Worm (Caenorhabditis elegans) whole organism, late embryonic: ENCODE data around the gene C25H3.17.

Experiments used
- C08G9.2 ChIP-seq: sonication (generic microtip); optimal IDR thresholded peaks from 2 replicates; lab custom pipeline; 2016; ENCODE audit warnings: mild to moderate bottlenecking, missing genetic modification characterization, moderate library complexity, missing compliant biosample characterization
- C38D4.7 ChIP-seq: fragments of 200-800 bp; sonication (Bioruptor generic); optimal IDR thresholded peaks from 2 replicates; lab custom pipeline; 2018; ENCODE audit warnings: mild to moderate bottlenecking, missing genetic modification characterization, moderate library complexity, missing compliant biosample characterization
- F13H6.1 ChIP-seq: sonication (generic microtip); optimal IDR thresholded peaks from 2 replicates; lab custom pipeline; 2016; ENCODE audit warnings: missing genetic modification characterization, missing compliant biosample characterization
- K02D7.2 ChIP-seq: sonication (generic microtip); optimal IDR thresholded peaks from 2 replicates; lab custom pipeline; 2017; ENCODE audit warnings: mild to moderate bottlenecking, missing genetic modification characterization, missing compliant biosample characterization
- ahr-1 ChIP-seq: sonication (generic microtip); optimal IDR thresholded peaks from 2 replicates; lab custom pipeline; 2016; ENCODE audit warnings: missing genetic modification characterization, missing compliant biosample characterization
- ama-1 ChIP-seq: fragments of 150-350 bp; optimal IDR thresholded peaks from 2 replicates; lab custom pipeline; 2014
- ceh-14 ChIP-seq: sonication (generic microtip); optimal IDR thresholded peaks from 2 replicates; lab custom pipeline; 2016; ENCODE audit warnings: missing genotype, missing genetic modification characterization, missing compliant biosample characterization
- ceh-18 ChIP-seq: sonication (generic microtip); optimal IDR thresholded peaks from 2 replicates; lab custom pipeline; 2016; ENCODE audit warnings: missing genetic modification characterization, missing compliant biosample characterization
- ceh-2 ChIP-seq: sonication (generic microtip); optimal IDR thresholded peaks from 2 replicates; lab custom pipeline; 2016; ENCODE audit warnings: missing genotype, missing genetic modification characterization, missing compliant biosample characterization
- ceh-22 ChIP-seq: sonication (generic microtip); optimal IDR thresholded peaks from 2 replicates; lab custom pipeline; 2017; ENCODE audit warnings: missing biosample characterization, missing genetic modification characterization
- ceh-30 ChIP-seq: fragments of 150-350 bp; optimal IDR thresholded peaks from 2 replicates; lab custom pipeline; 2014; ENCODE audit warnings: missing biosample characterization, missing genetic modification characterization
- ceh-31 ChIP-seq: sonication (generic microtip); optimal IDR thresholded peaks from 2 replicates; lab custom pipeline; 2016; ENCODE audit warnings: missing genetic modification characterization, missing compliant biosample characterization
- ceh-34 ChIP-seq: sonication (generic microtip); optimal IDR thresholded peaks from 2 replicates; lab custom pipeline; 2016; ENCODE audit warnings: mild to moderate bottlenecking, missing genetic modification characterization, missing compliant biosample characterization
- ceh-48 ChIP-seq: sonication (generic microtip); optimal IDR thresholded peaks from 2 replicates; lab custom pipeline; 2016; ENCODE audit warnings: missing genetic modification characterization, inconsistent platforms, missing compliant biosample characterization
- che-1 ChIP-seq: sonication (generic microtip); optimal IDR thresholded peaks from 2 replicates; lab custom pipeline; 2016; ENCODE audit warnings: mild to moderate bottlenecking, missing genetic modification characterization, missing compliant biosample characterization
- dve-1 ChIP-seq: sonication (generic microtip); optimal IDR thresholded peaks from 2 replicates; lab custom pipeline; 2017; ENCODE audit warnings: antibody characterized with exemption, mild to moderate bottlenecking, missing genetic modification characterization, missing compliant biosample characterization
- elt-2 ChIP-seq: sonication (generic microtip); optimal IDR thresholded peaks from 2 replicates; lab custom pipeline; 2016; ENCODE audit warnings: missing genetic modification reagents, missing genetic modification characterization, missing compliant biosample characterization
- elt-4 ChIP-seq: sonication (generic microtip); optimal IDR thresholded peaks from 2 replicates; lab custom pipeline; 2016; ENCODE audit warnings: missing genetic modification characterization, missing compliant biosample characterization
- fax-1 ChIP-seq: sonication (generic microtip); optimal IDR thresholded peaks from 2 replicates; lab custom pipeline; 2016; ENCODE audit warnings: missing genotype, missing genetic modification characterization, missing compliant biosample characterization
- gmeb-2 ChIP-seq: sonication (generic microtip); optimal IDR thresholded peaks from 2 replicates; lab custom pipeline; 2016; ENCODE audit warnings: missing genetic modification characterization, inconsistent platforms, missing compliant biosample characterization
- hlh-13 ChIP-seq: fragments of 200-800 bp; sonication (Bioruptor generic); optimal IDR thresholded peaks from 2 replicates; lab custom pipeline; 2018; ENCODE audit warnings: mild to moderate bottlenecking, missing genetic modification characterization, missing compliant biosample characterization
- hlh-30 ChIP-seq: sonication (generic microtip); optimal IDR thresholded peaks from 2 replicates; lab custom pipeline; 2017; ENCODE audit warnings: antibody characterized with exemption, missing genetic modification characterization, missing compliant biosample characterization; ENCODE audit not compliant: insufficient read depth
- hlh-8 ChIP-seq: sonication (generic microtip); optimal IDR thresholded peaks from 2 replicates; lab custom pipeline; 2016; ENCODE audit warnings: missing genotype, missing genetic modification characterization, missing compliant biosample characterization
- lim-6 ChIP-seq: sonication (generic microtip); optimal IDR thresholded peaks from 2 replicates; lab custom pipeline; 2016; ENCODE audit warnings: missing genetic modification characterization, missing compliant biosample characterization
- madf-2 ChIP-seq: sonication (generic microtip); optimal IDR thresholded peaks from 2 replicates; lab custom pipeline; 2017; ENCODE audit warnings: missing genetic modification characterization, missing compliant biosample characterization
- mec-3 ChIP-seq: sonication (generic microtip); optimal IDR thresholded peaks from 2 replicates; lab custom pipeline; 2016; ENCODE audit warnings: borderline replicate concordance, missing genetic modification characterization, missing compliant biosample characterization
- nfya-1 ChIP-seq: sonication (generic microtip); optimal IDR thresholded peaks from 2 replicates; lab custom pipeline; 2017; ENCODE audit warnings: missing genetic modification characterization, mild to moderate bottlenecking, missing compliant biosample characterization, antibody characterized with exemption, moderate library complexity
- nhr-232 ChIP-seq: sonication (generic microtip); optimal IDR thresholded peaks from 2 replicates; lab custom pipeline; 2016; ENCODE audit warnings: missing genetic modification characterization, missing compliant biosample characterization
- pag-3 ChIP-seq: sonication (generic microtip); optimal IDR thresholded peaks from 2 replicates; lab custom pipeline; 2016; ENCODE audit warnings: missing compliant biosample characterization, missing genetic modification characterization, borderline replicate concordance
- pat-9 ChIP-seq: fragments of 200-800 bp; sonication (Bioruptor generic); optimal IDR thresholded peaks from 2 replicates; lab custom pipeline; 2018; ENCODE audit warnings: mild to moderate bottlenecking, missing genetic modification characterization, moderate library complexity, missing compliant biosample characterization
- pqm-1 ChIP-seq: sonication (generic microtip); optimal IDR thresholded peaks from 2 replicates; lab custom pipeline; 2016; ENCODE audit warnings: missing genetic modification characterization, missing compliant biosample characterization
- pros-1 ChIP-seq: fragments of 150-350 bp; optimal IDR thresholded peaks from 2 replicates; lab custom pipeline; 2014; ENCODE audit warnings: missing biosample characterization, missing genetic modification reagents, missing genetic modification characterization
- ref-2 ChIP-seq: sonication (generic microtip); optimal IDR thresholded peaks from 2 replicates; lab custom pipeline; 2016; ENCODE audit warnings: missing genetic modification characterization, missing compliant biosample characterization
- rnt-1 ChIP-seq: sonication (generic microtip); optimal IDR thresholded peaks from 2 replicates; lab custom pipeline; 2016; ENCODE audit warnings: missing genetic modification characterization, missing compliant biosample characterization
- sox-2 ChIP-seq: fragments of 200-800 bp; sonication (Bioruptor generic); IDR thresholded peaks from 2 replicates; pipeline ENCODE4 v1.3.6; 2022; ENCODE audit warnings: missing genetic modification reagents, missing genetic modification characterization, missing compliant biosample characterization
- tbx-2 ChIP-seq: sonication (generic microtip); optimal IDR thresholded peaks from 2 replicates; lab custom pipeline; 2016; ENCODE audit warnings: missing genetic modification characterization, missing compliant biosample characterization
- tbx-7 ChIP-seq: sonication (generic microtip); optimal IDR thresholded peaks from 2 replicates; lab custom pipeline; 2016; ENCODE audit warnings: missing genotype, missing genetic modification characterization, missing compliant biosample characterization
- ttx-3 ChIP-seq: sonication (generic microtip); optimal IDR thresholded peaks from 2 replicates; lab custom pipeline; 2016; ENCODE audit warnings: missing genetic modification reagents, missing genetic modification characterization, missing compliant biosample characterization
- unc-42 ChIP-seq: sonication (generic microtip); optimal IDR thresholded peaks from 2 replicates; lab custom pipeline; 2016; ENCODE audit warnings: missing genotype, missing genetic modification characterization, missing compliant biosample characterization

Gene C25H3.17

ce11 chrII:5694798-5695197 is 25.3 kb upstream of the C25H3.17 start, which contains the start of gene C25H3.14:
Gene C25H3.14, plus strand, starts transcription at chrII:5695098.
- TF ChIP-seq ahr-1 (tag; lab: Kevin White, UChicago) (no peak), fax-1 (tag; lab: Kevin White, UChicago) (no peak)

- no peak for TF ChIP-seq ceh-14 (tag; lab: Kevin White, UChicago)
- TF ChIP-seq lim-6 (tag; lab: Kevin White, UChicago): no peak
- TF ChIP-seq pqm-1 (tag; lab: Kevin White, UChicago): no peak
- TF ChIP-seq hlh-13: no peak
- no peak for TF ChIP-seq C08G9.2 (tag; lab: Kevin White, UChicago)
- TF ChIP-seq hlh-8 (tag; lab: Kevin White, UChicago): no peak
- TF ChIP-seq ref-2 (tag; lab: Kevin White, UChicago): no peak
- TF ChIP-seq ama-1 (lab: Kevin White, UChicago): no peak
- no peak for TF ChIP-seq C38D4.7 (GFP tag; lab: Kevin White, UChicago)
- no peak for TF ChIP-seq elt-2 (tag; lab: Kevin White, UChicago)
- TF ChIP-seq tbx-7 (tag; lab: Kevin White, UChicago): no peak
- no peak for TF ChIP-seq fax-1 (tag; lab: Kevin White, UChicago)
- TF ChIP-seq pros-1 (tag; lab: Kevin White, UChicago): no peak
- TF ChIP-seq ceh-2: no peak
These were observed 24.4 kb upstream of the C25H3.17 start, which contains the start of gene C25H3.3 for ce11 chrII:5693893-5694292. Gene C25H3.3, plus strand, starts transcription at chrII:5694193.

- TF ChIP-seq sox-2 (GFP tag; lab: Robert Waterston, UW) (no peak), che-1 (tag; lab: Kevin White, UChicago) (no peak), elt-4 (tag; lab: Kevin White, UChicago) (no peak), ceh-2 (no peak), elt-2 (tag; lab: Kevin White, UChicago) (peak; percentile 83), ceh-14 (tag; lab: Kevin White, UChicago) (peak; percentile 28), ceh-18 (tag; lab: Kevin White, UChicago) (no peak), hlh-30 (tag; lab: Kevin White, UChicago) (no peak), ttx-3 (peak; percentile 8), nfya-1 (tag; lab: Kevin White, UChicago) (peak; percentile 13), pag-3 (tag; lab: Kevin White, UChicago) (no peak), mec-3 (tag; lab: Kevin White, UChicago) (no peak), pat-9 (no peak), ceh-31 (peak; percentile 33), rnt-1 (tag; lab: Kevin White, UChicago) (no peak), tbx-2 (tag; lab: Kevin White, UChicago) (peak; percentile 26), madf-2 (tag; lab: Kevin White, UChicago) (no peak)
- TF ChIP-seq, all 69 proteins: peak for 6
These were observed 21.8 kb upstream of the C25H3.17 start, which contains the start of the genes ndub-5 and eif-2D for ce11 chrII:5691216-5691771. Gene ndub-5, minus strand, starts transcription at chrII:5691353. Gene eif-2D, plus strand, starts transcription at chrII:5691721.

ce11 chrII:5688959-5689358 is 19.5 kb upstream of the C25H3.17 start, which contains the start of gene C25H3.11:
Gene C25H3.11, minus strand, starts transcription at chrII:5689040.
- TF ChIP-seq hlh-30 (tag; lab: Kevin White, UChicago) (peak; percentile 55), ceh-2 (peak; percentile 35), ceh-31 (no peak), ama-1 (lab: Kevin White, UChicago) (peak; percentile 5)

ce11 chrII:5680703-5681102 is 11.2 kb upstream of the C25H3.17 start, which contains the start of gene flp-27:
Gene flp-27, plus strand, starts transcription at chrII:5681003.
- TF ChIP-seq ceh-31: no peak
- TF ChIP-seq hlh-8 (tag; lab: Kevin White, UChicago): no peak
- no peak for TF ChIP-seq ceh-30
- TF ChIP-seq unc-42 (tag; lab: Kevin White, UChicago): no peak
- TF ChIP-seq ceh-34 (tag; lab: Kevin White, UChicago): no peak
- TF ChIP-seq pat-9: no peak
- TF ChIP-seq F13H6.1 (tag; lab: Kevin White, UChicago): no peak
- no peak for TF ChIP-seq ceh-48 (tag; lab: Kevin White, UChicago)
- no peak for TF ChIP-seq K02D7.2 (tag; lab: Kevin White, UChicago)
- TF ChIP-seq dve-1 (tag; lab: Kevin White, UChicago): no peak
- no peak for TF ChIP-seq gmeb-2 (tag; lab: Kevin White, UChicago)
- TF ChIP-seq ceh-22 (tag; lab: Kevin White, UChicago): no peak
- TF ChIP-seq hlh-30 (tag; lab: Kevin White, UChicago): no peak
- no peak for TF ChIP-seq nhr-232 (tag; lab: Kevin White, UChicago)
- TF ChIP-seq ceh-14 (tag; lab: Kevin White, UChicago): no peak
- TF ChIP-seq, all 69 proteins: peak for 0
